Worm (Caenorhabditis elegans): ENCODE results near the gene rnp-9.

DNA sequence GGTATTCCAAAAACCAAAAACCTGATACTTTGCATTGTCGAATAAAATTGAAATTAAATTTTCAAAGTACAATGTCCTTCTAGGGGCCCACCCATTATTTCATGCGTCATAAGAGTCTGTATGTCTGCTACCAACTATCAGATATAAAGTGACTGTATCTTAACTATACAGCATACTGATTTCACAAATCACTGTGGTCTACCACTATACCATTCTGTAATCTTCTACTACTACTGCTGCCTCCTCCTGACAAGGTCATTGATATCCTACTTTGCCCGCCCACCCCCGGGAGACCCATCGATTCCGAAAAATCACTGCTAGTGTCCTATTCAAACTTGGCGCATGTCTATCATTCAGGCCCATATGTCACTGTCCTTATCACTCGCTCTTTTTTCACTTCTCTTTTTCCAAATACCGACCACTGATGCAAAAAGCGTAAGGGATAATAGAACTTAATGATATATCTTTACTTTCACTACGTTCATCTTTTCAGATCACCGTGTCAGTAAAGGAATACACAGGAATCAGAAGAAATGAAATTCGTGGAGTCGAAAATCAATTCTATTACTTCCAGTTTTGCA is 5.0 kb downstream of the rnp-9 start, which contains the start of gene C07A4.2:
- TF ChIP-seq ztf-23 (GFP tag; IDR thresholded peaks at IDR 0.05) (no peak), T22C8.4 (GFP tag; IDR thresholded peaks at IDR 0.05) (no peak), ref-1 (GFP tag; conservative IDR thresholded peaks at IDR 0.05) (no peak), med-1 (GFP tag; optimal IDR thresholded peaks at IDR 0.05; ENCODE audit: insufficient read depth) (no peak), tab-1 (GFP tag; IDR thresholded peaks at IDR 0.05) (no peak), cog-1 (tag; optimal IDR thresholded peaks at IDR 0.05) (no peak)

All from whole organism, midembryonic.